Worm (Caenorhabditis elegans) whole organism, L1 larva: ENCODE data around the gene tsp-17.

Source experiments
- C16A3.4 ChIP-seq: fragments of 150-350 bp; optimal IDR thresholded peaks from 2 replicates; lab custom pipeline; 2014; ENCODE audit warnings: missing biosample characterization, missing genetic modification characterization
- aly-2 ChIP-seq: fragments of 150-350 bp; optimal IDR thresholded peaks from 2 replicates; lab custom pipeline; 2014; ENCODE audit warnings: missing biosample characterization, missing genetic modification characterization
- blmp-1 ChIP-seq: fragments of 150-350 bp; optimal IDR thresholded peaks from 2 replicates; lab custom pipeline; 2014; ENCODE audit warnings: missing biosample characterization, missing genetic modification characterization
- ceh-82 ChIP-seq, 3 experiments: fragments of 150-350 bp in 1 of 3; sonication (generic microtip) in 2 of 3; optimal IDR thresholded peaks; 2 replicates each; lab custom pipeline; 2014 to 2017; ENCODE audit warnings: missing biosample characterization in 3 of 3, missing genetic modification characterization in 3 of 3
- dpl-1 ChIP-seq, 3 experiments: fragments of 150-350 bp in 2 of 3; sonication (generic microtip) in 1 of 3; optimal IDR thresholded peaks; 2 replicates each; lab custom pipeline; 2014 to 2017; ENCODE audit warnings: missing biosample characterization in 3 of 3, missing genetic modification characterization in 3 of 3, missing genetic modification reagents in 3 of 3
- dsc-1 ChIP-seq: sonication (generic microtip); optimal IDR thresholded peaks from 2 replicates; lab custom pipeline; 2016; ENCODE audit warnings: mild to moderate bottlenecking, missing genetic modification characterization, missing compliant biosample characterization
- efl-1 ChIP-seq, 4 experiments: fragments of 150-350 bp; optimal IDR thresholded peaks in 3 of 4; peaks in 1 of 4; 1 replicate in 1 of 4; 2 replicates in 3 of 4; lab custom pipeline; 2014; ENCODE audit warnings: missing biosample characterization in 2 of 4, missing genetic modification characterization in 2 of 4, missing genetic modification reagents in 2 of 4
- egl-13 ChIP-seq: sonication (generic microtip); optimal IDR thresholded peaks from 2 replicates; lab custom pipeline; 2016; ENCODE audit warnings: missing genotype, missing genetic modification reagents, missing genetic modification characterization, missing compliant biosample characterization
- elt-2 ChIP-seq: sonication (generic microtip); optimal IDR thresholded peaks from 2 replicates; lab custom pipeline; 2016; ENCODE audit warnings: missing genetic modification characterization, mild to moderate bottlenecking, inconsistent platforms, missing compliant biosample characterization, missing genetic modification reagents
- elt-3 ChIP-seq, 6 experiments: fragments of 150-350 bp in 1 of 6; sonication (generic microtip); optimal IDR thresholded peaks; 2 replicates each; lab custom pipeline; 2017 to 2018; ENCODE audit warnings: missing biosample characterization in 6 of 6, missing genetic modification characterization in 6 of 6, inconsistent platforms in 1 of 6
- fkh-10 ChIP-seq: sonication (generic microtip); optimal IDR thresholded peaks from 2 replicates; lab custom pipeline; 2017; ENCODE audit warnings: missing biosample characterization, missing genetic modification reagents, missing genetic modification characterization
- fkh-8 ChIP-seq: sonication (generic microtip); optimal IDR thresholded peaks from 2 replicates; lab custom pipeline; 2016; ENCODE audit warnings: mild to moderate bottlenecking, missing genetic modification characterization, missing compliant biosample characterization
- fos-1 ChIP-seq: fragments of 150-350 bp; optimal IDR thresholded peaks from 2 replicates; lab custom pipeline; 2014; ENCODE audit warnings: missing biosample characterization, missing genetic modification characterization
- grh-1 ChIP-seq: fragments of 200-800 bp; sonication (Bioruptor generic); IDR thresholded peaks from 2 replicates; pipeline ENCODE4 v1.3.6; 2022; ENCODE audit warnings: missing genetic modification reagents, missing genetic modification characterization, missing compliant biosample characterization
- hlh-17 ChIP-seq: fragments of 200-800 bp; sonication (Bioruptor generic); optimal IDR thresholded peaks from 2 replicates; lab custom pipeline; 2018; ENCODE audit warnings: missing genetic modification characterization, mild to moderate bottlenecking, missing compliant biosample characterization, moderate library complexity, borderline replicate concordance
- irx-1 ChIP-seq: sonication (generic microtip); optimal IDR thresholded peaks from 2 replicates; lab custom pipeline; 2016; ENCODE audit warnings: missing genetic modification characterization, missing compliant biosample characterization
- jun-1 ChIP-seq: fragments of 150-350 bp; optimal IDR thresholded peaks from 2 replicates; lab custom pipeline; 2014; ENCODE audit warnings: missing biosample characterization, missing genetic modification reagents, missing genetic modification characterization
- lin-13 ChIP-seq: fragments of 150-350 bp; optimal IDR thresholded peaks from 2 replicates; lab custom pipeline; 2014; ENCODE audit warnings: missing biosample characterization, missing genetic modification reagents, missing genetic modification characterization
- lin-14 ChIP-seq: fragments of 200-800 bp; sonication (Bioruptor generic); optimal IDR thresholded peaks from 2 replicates; lab custom pipeline; 2018; ENCODE audit warnings: mild to moderate bottlenecking, missing genetic modification characterization, moderate library complexity, missing compliant biosample characterization
- lin-35 ChIP-seq, 2 experiments: fragments of 150-350 bp; optimal IDR thresholded peaks; 2 replicates each; lab custom pipeline; 2014; ENCODE audit warnings: missing biosample characterization in 2 of 2, missing genetic modification characterization in 2 of 2, missing genetic modification reagents in 2 of 2
- lin-39 ChIP-seq: fragments of 150-350 bp; optimal IDR thresholded peaks from 2 replicates; lab custom pipeline; 2014; ENCODE audit warnings: missing biosample characterization, missing genetic modification reagents, missing genetic modification characterization
- mab-9 ChIP-seq: fragments of 200-800 bp; sonication (Bioruptor generic); IDR thresholded peaks from 2 replicates; pipeline ENCODE4 v1.3.6; 2022; ENCODE audit warnings: missing genetic modification reagents, missing genetic modification characterization, missing compliant biosample characterization
- mdl-1 ChIP-seq, 2 experiments: fragments of 150-350 bp; optimal IDR thresholded peaks; 2 replicates each; lab custom pipeline; 2014 to 2017; ENCODE audit warnings: missing biosample characterization in 2 of 2, missing genetic modification characterization in 2 of 2, inconsistent platforms in 1 of 2
- mep-1 ChIP-seq: fragments of 150-350 bp; optimal IDR thresholded peaks from 2 replicates; lab custom pipeline; 2014; ENCODE audit warnings: missing biosample characterization, missing genetic modification characterization
- nhr-19 ChIP-seq: fragments of 200-800 bp; sonication (Bioruptor generic); conservative IDR thresholded peaks from 2 replicates; pipeline ENCODE4 v1.3.6; 2022; ENCODE audit warnings: missing genetic modification characterization, missing compliant biosample characterization
- nhr-20 ChIP-seq: sonication (generic microtip); optimal IDR thresholded peaks from 2 replicates; lab custom pipeline; 2016; ENCODE audit warnings: mild to moderate bottlenecking, missing genetic modification characterization, missing compliant biosample characterization
- nhr-47 ChIP-seq: sonication (generic microtip); optimal IDR thresholded peaks from 2 replicates; lab custom pipeline; 2016; ENCODE audit warnings: mild to moderate bottlenecking, missing genetic modification characterization, moderate library complexity, missing compliant biosample characterization
- nhr-71 ChIP-seq: sonication (generic microtip); optimal IDR thresholded peaks from 2 replicates; lab custom pipeline; 2016; ENCODE audit warnings: mild to moderate bottlenecking, missing genetic modification characterization, moderate library complexity, missing compliant biosample characterization
- nhr-77 ChIP-seq: fragments of 150-350 bp; optimal IDR thresholded peaks from 2 replicates; lab custom pipeline; 2014; ENCODE audit warnings: missing biosample characterization, missing genetic modification characterization
- nhr-90 ChIP-seq: sonication (generic microtip); optimal IDR thresholded peaks from 2 replicates; lab custom pipeline; 2016; ENCODE audit warnings: mild to moderate bottlenecking, missing genetic modification characterization, missing compliant biosample characterization; ENCODE audit not compliant: poor library complexity
- pag-3 ChIP-seq: sonication (generic microtip); optimal IDR thresholded peaks from 2 replicates; lab custom pipeline; 2017; ENCODE audit warnings: missing genetic modification characterization, mild to moderate bottlenecking, missing compliant biosample characterization, antibody characterized with exemption, borderline replicate concordance; ENCODE audit not compliant: insufficient read depth
- pax-3 ChIP-seq: fragments of 200-800 bp; sonication (Bioruptor generic); optimal IDR thresholded peaks from 2 replicates; lab custom pipeline; 2018; ENCODE audit warnings: mild to moderate bottlenecking, missing genetic modification characterization, moderate library complexity, missing compliant biosample characterization
- rnt-1 ChIP-seq: sonication (generic microtip); optimal IDR thresholded peaks from 2 replicates; lab custom pipeline; 2016; ENCODE audit warnings: mild to moderate bottlenecking, missing genetic modification characterization, moderate library complexity, missing compliant biosample characterization
- skn-1 ChIP-seq: fragments of 150-350 bp; optimal IDR thresholded peaks from 2 replicates; lab custom pipeline; 2014; ENCODE audit warnings: missing biosample characterization, missing genetic modification characterization
- snpc-4 ChIP-seq: fragments of 150-350 bp; optimal IDR thresholded peaks from 2 replicates; lab custom pipeline; 2014; ENCODE audit warnings: missing biosample characterization, missing genetic modification characterization
- snu-23 ChIP-seq: sonication (generic microtip); optimal IDR thresholded peaks from 2 replicates; lab custom pipeline; 2016; ENCODE audit warnings: missing genetic modification characterization, missing compliant biosample characterization
- sox-4 ChIP-seq: sonication (generic microtip); optimal IDR thresholded peaks from 2 replicates; lab custom pipeline; 2016; ENCODE audit warnings: missing genetic modification characterization, missing compliant biosample characterization
- swsn-7 ChIP-seq: sonication (generic microtip); optimal IDR thresholded peaks from 2 replicates; lab custom pipeline; 2016; ENCODE audit warnings: missing genetic modification characterization, missing compliant biosample characterization
- tbx-2 ChIP-seq: sonication (generic microtip); optimal IDR thresholded peaks from 2 replicates; lab custom pipeline; 2016; ENCODE audit warnings: missing genetic modification characterization, missing compliant biosample characterization
- tlp-1 ChIP-seq: fragments of 150-350 bp; optimal IDR thresholded peaks from 2 replicates; lab custom pipeline; 2014; ENCODE audit warnings: missing biosample characterization, missing genetic modification characterization
- unc-130 ChIP-seq: fragments of 150-350 bp; optimal IDR thresholded peaks from 2 replicates; lab custom pipeline; 2017; ENCODE audit warnings: missing biosample characterization, missing genetic modification characterization, inconsistent platforms
- unc-30 ChIP-seq: sonication (generic microtip); optimal IDR thresholded peaks from 2 replicates; lab custom pipeline; 2017; ENCODE audit warnings: missing biosample characterization, missing genetic modification characterization
- unc-86 ChIP-seq: sonication (generic microtip); optimal IDR thresholded peaks from 2 replicates; lab custom pipeline; 2016; ENCODE audit warnings: missing genetic modification characterization, missing compliant biosample characterization
- unc-98 ChIP-seq: fragments of 200-800 bp; sonication (Bioruptor generic); IDR thresholded peaks from 2 replicates; pipeline ENCODE4 v1.3.6; 2022; ENCODE audit warnings: missing genetic modification characterization, missing compliant biosample characterization
- xbp-1 ChIP-seq: sonication (generic microtip); optimal IDR thresholded peaks from 2 replicates; lab custom pipeline; 2016; ENCODE audit warnings: missing genetic modification characterization, missing compliant biosample characterization

The tsp-17 gene

DNA sequence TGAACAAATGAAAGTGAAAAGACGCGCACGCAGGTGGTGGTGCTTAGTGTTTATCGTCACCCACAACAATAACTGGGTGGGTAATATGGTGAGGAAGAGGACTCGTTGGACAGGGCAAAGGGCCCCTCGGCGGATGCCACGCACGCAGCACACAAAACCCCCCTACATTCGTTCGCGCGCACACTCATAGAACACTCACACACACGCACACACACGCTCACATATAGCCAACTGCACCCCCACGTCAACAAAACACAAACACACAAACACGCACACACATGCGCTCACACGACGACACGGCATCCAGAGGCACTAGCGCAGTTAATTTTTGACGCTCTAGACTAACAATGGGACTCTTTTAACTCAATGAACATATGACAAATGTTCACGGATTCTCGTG is 13.2 kb downstream of the tsp-17 start (continued):
- TF ChIP-seq hlh-17, result no peak
- TF ChIP-seq, all 84 proteins: peak for 24

DNA sequence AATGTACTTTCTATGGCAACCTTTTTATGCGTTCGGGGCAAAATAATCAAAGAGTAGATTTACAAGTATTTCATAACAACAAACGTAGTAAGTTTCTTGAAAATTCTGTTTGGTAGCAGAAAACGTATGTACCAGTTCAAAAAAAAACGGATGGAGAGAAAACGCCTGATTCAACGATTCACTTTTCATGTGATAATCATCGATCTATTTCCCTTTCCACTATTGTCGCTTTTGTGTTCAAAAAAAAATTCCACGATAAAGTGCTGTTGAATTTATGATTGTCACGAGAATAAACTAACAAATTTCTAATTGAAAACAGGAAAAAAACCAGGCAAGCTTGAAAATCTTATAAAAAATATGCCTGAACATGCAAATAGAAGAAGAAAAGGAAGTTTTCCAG is 14.9 kb downstream of the tsp-17 start:
- peak; percentile 67 for TF ChIP-seq blmp-1
- TF ChIP-seq nhr-20 (tag; lab: Kevin White, UChicago), result no peak

DNA sequence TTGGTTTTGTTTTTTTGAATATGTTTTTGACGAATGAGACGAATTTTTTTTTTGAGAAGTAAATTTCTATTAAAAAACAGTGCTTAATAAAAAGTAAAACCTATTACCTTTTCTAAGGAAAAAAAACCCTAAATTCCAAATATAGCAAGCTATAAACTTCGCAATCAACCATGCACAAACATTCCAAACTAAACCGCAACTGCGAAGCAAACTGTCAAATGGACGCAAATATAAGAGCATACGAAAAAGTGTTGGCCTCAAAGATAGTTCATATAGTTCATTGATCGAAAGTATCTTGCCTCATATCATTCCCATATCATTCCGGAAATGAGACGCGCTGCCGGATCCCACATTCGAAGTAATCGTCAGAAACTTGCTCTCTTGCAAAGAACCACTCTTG is 15.6 kb downstream of the tsp-17 start, which contains the start of gene C01C4.3:
C01C4.3 (plus strand) TSS at position 301 of the 400 bp plus-strand sequence.
- TF ChIP-seq hlh-17, result no peak
- TF ChIP-seq tlp-1, result no peak
- no peak for TF ChIP-seq fkh-8 (tag; lab: Kevin White, UChicago)
- no peak for TF ChIP-seq unc-30 (tag; lab: Kevin White, UChicago)
- no peak for TF ChIP-seq efl-1 (optimal IDR thresholded peaks at IDR 0.05; lab: Kevin White, UChicago)
- TF ChIP-seq efl-1 (GFP tag; optimal IDR thresholded peaks at IDR 0.05 in 1 of 2; lab: Kevin White, UChicago), result peak in 1 of 2 experiments; percentile 32
- TF ChIP-seq grh-1, result no peak
- TF ChIP-seq fos-1 (tag; lab: Kevin White, UChicago), result no peak
- TF ChIP-seq dsc-1 (tag; lab: Kevin White, UChicago), result no peak

DNA sequence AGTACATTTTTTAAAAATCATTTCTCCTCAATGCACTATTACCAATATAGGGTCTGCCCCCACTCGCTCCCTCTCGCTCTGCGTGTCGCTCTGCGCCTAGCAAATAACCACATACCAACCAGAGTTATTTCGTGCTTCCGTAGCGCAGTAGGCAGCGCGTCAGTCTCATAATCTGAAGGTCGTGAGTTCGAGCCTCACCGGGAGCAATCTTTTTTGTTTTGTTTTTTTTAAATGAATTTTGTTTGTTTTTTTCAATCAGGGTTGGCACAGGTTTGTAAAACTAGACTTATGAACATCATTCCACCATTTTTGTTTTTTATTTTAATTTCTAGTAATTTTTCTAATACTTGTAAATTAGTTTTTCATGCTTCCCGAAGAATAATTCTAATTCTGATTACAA is 16.7 kb downstream of the tsp-17 start:
- TF ChIP-seq nhr-47 (tag; lab: Kevin White, UChicago) (peak; percentile 83), skn-1 (tag; lab: Kevin White, UChicago) (peak; percentile 50), mdl-1 (tag; optimal IDR thresholded peaks at IDR 0.05; lab: Kevin White, UChicago) (peak in 1 of 2 experiments; percentile 47), lin-14 (GFP tag; lab: Kevin White, UChicago) (peak; percentile 72), unc-130 (tag; lab: Kevin White, UChicago) (no peak), unc-98 (GFP tag; lab: Robert Waterston, UW) (no peak), mab-9 (GFP tag; lab: Robert Waterston, UW) (peak; percentile 63; the same call in 1 of the 2 replicates), nhr-77 (tag; lab: Kevin White, UChicago) (no peak), elt-2 (tag; lab: Kevin White, UChicago) (peak; percentile 17), snpc-4 (tag; lab: Kevin White, UChicago) (no peak), unc-30 (tag; lab: Kevin White, UChicago) (no peak), nhr-71 (peak; percentile 79), sox-4 (tag; lab: Kevin White, UChicago) (peak; percentile 39), jun-1 (tag; lab: Kevin White, UChicago) (peak; percentile 6), dpl-1 (GFP tag; optimal IDR thresholded peaks at IDR 0.05; lab: Kevin White, UChicago) (peak in 1 of 3 experiments; percentile 23), ceh-82 (tag; optimal IDR thresholded peaks at IDR 0.05; lab: Kevin White, UChicago) (peak; percentile 44 to 66 (median 48)), lin-35 (GFP tag; optimal IDR thresholded peaks at IDR 0.05; lab: Kevin White, UChicago) (peak in 1 of 2 experiments; percentile 74), pax-3 (tag; lab: Kevin White, UChicago) (peak; percentile 35), irx-1 (tag; lab: Kevin White, UChicago) (peak; percentile 77), C16A3.4 (tag; lab: Kevin White, UChicago) (peak; percentile 57), tbx-2 (peak; percentile 65), lin-39 (tag; lab: Kevin White, UChicago) (peak; percentile 9), swsn-7 (tag; lab: Kevin White, UChicago) (peak; percentile 75), pag-3 (tag; lab: Kevin White, UChicago) (no peak), fkh-10 (GFP tag; lab: Kevin White, UChicago) (peak; percentile 51), unc-86 (tag; lab: Kevin White, UChicago) (peak; percentile 56), xbp-1 (tag; lab: Kevin White, UChicago) (peak; percentile 68), aly-2 (tag; lab: Kevin White, UChicago) (peak; percentile 26), mep-1 (tag; lab: Kevin White, UChicago) (peak; percentile 58), elt-3 (tag; optimal IDR thresholded peaks at IDR 0.05; lab: Kevin White, UChicago) (peak in 2 of 6 experiments; percentile 19 to 36), tlp-1 (no peak), rnt-1 (tag; lab: Kevin White, UChicago) (peak; percentile 69), fos-1 (tag; lab: Kevin White, UChicago) (peak; percentile 11), blmp-1 (peak; percentile 12), snu-23 (GFP tag; lab: Kevin White, UChicago) (peak; percentile 82), nhr-90 (tag; lab: Kevin White, UChicago) (peak; percentile 77), egl-13 (tag; lab: Kevin White, UChicago) (peak; percentile 69), nhr-20 (tag; lab: Kevin White, UChicago) (peak; percentile 73), nhr-19 (peak; percentile 79), lin-13 (GFP tag; lab: Kevin White, UChicago) (peak; percentile 33)
